Worm (Caenorhabditis elegans) whole organism, L4/young adult: ENCODE measurements around the gene C14C6.6.

Source experiments
- dao-5 ChIP-seq: sonication (generic microtip); optimal IDR thresholded peaks from 2 replicates; lab custom pipeline; 2016; ENCODE audit warnings: missing genotype, missing genetic modification characterization, moderate library complexity, missing compliant biosample characterization
- him-1 ChIP-seq: sonication (generic microtip); optimal IDR thresholded peaks from 2 replicates; lab custom pipeline; 2016; ENCODE audit warnings: missing genotype, missing genetic modification reagents, missing genetic modification characterization, missing compliant biosample characterization

ce11 chrV:568105-568504 is 20.2 kb upstream of the C14C6.6 start, which contains the start of gene sri-72:
- no peak for TF ChIP-seq dao-5 (tag; lab: Kevin White, UChicago)
- no peak for TF ChIP-seq him-1 (tag; lab: Kevin White, UChicago)
